Worm (Caenorhabditis elegans) whole organism, dauer: ENCODE results near the gene Y15E3A.3.

Experiments
- unc-62 ChIP-seq: sonication (generic microtip); optimal IDR thresholded peaks from 2 replicates; lab custom pipeline; 2017; ENCODE audit warnings: missing biosample characterization, missing genetic modification reagents, missing genetic modification characterization

Gene Y15E3A.3

DNA sequence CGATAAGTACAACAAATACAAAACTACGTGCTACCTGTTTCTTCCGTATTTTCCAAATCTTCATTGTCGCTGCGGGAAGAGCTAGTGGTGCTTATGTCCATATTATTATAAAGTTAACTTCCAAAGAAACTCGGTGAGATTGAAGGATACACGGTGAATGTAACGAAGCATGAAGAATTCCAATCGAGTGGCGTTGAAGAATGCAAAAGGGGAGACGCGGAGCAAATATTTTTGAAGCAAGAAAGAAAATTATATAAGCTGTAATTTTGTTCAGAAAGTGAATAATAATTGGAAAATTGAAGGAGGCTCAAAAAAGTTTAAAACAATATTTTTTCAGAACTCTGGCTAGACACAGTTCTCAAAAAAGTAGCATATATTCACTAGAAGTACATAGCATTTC, at the start of gene Y15E3A.3:
Y15E3A.3 (minus strand) TSS at position 101 of the 400 bp plus-strand sequence.
- TF ChIP-seq unc-62 (GFP tag; lab: Kevin White, UChicago), result no peak

- no peak for TF ChIP-seq unc-62 (GFP tag; lab: Kevin White, UChicago)
Measured at ce11 chrX:15375299-15375698, 49.7 kb upstream of the Y15E3A.3 start.

- TF ChIP-seq unc-62 (GFP tag; lab: Kevin White, UChicago), result no peak
Measured at ce11 chrX:15374668-15375208, 49.1 kb upstream of the Y15E3A.3 start.

ce11 chrX:15373415-15374048, 47.9 kb upstream of the Y15E3A.3 start:
- TF ChIP-seq unc-62 (GFP tag; lab: Kevin White, UChicago), result no peak

DNA sequence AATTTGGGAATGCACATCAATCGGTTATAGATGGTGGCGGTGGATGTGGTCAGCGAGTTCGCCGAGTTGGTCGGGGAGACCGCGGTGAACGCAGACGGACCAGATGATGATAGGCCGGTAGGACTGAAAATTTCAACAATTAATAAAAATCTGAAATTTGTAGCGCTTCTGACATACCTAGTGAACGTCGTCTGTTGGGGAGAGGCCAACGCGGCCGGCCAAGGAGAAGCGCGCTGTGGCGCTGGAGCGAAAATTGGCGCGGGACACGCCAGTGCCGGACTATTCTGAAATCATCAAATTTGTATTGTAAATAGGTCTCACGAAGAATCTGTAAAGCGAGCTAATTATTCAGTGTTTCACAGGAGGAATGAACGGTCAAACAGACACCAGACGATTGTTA, 47.2 kb upstream of the Y15E3A.3 start:
- TF ChIP-seq unc-62 (GFP tag; lab: Kevin White, UChicago), result no peak

DNA sequence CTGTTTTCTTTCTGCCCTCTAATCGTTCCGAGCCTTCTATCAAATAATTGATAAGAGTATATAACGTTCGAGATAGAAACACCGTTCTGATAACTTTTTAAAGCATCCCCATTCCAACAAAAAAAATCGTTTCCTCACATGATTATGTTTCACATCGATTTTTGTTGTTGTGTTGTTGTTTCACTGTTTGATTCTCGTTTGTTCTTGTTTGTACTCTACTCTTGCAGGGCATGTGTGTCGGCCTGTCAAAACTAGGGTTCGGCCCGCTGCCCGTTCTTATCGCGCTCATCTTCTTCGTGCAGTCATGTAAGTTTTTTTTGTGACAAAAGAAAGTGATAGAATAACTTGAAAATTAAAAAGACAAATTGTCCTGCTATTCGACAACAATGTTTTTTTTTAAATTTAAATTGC, 40.2 kb upstream of the Y15E3A.3 start, which contains the start of gene C33A11.2:
C33A11.2 (plus strand) TSS at position 226 of the 411 bp plus-strand sequence.
- TF ChIP-seq unc-62 (GFP tag; lab: Kevin White, UChicago), result no peak

DNA sequence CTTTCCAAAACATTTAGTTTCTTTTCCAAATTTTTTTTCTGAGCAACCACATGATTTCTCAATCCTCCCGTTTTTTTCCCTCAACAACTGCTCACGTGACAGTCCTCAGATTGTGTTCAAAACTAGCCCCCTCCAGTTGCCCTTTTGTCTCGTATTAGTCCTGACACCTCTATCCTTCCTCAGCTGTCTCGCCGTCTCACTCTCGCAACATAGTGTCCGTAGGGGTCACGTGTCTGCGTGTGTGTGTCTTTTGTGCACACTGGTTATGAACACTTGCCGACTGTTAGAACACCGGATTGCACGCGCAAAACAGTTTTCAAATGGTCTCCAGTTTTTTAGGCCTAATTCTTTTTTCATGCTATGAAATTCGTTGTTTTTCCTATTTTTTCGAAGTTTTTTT, 39.6 kb upstream of the Y15E3A.3 start:
- no peak for TF ChIP-seq unc-62 (GFP tag; lab: Kevin White, UChicago)

DNA sequence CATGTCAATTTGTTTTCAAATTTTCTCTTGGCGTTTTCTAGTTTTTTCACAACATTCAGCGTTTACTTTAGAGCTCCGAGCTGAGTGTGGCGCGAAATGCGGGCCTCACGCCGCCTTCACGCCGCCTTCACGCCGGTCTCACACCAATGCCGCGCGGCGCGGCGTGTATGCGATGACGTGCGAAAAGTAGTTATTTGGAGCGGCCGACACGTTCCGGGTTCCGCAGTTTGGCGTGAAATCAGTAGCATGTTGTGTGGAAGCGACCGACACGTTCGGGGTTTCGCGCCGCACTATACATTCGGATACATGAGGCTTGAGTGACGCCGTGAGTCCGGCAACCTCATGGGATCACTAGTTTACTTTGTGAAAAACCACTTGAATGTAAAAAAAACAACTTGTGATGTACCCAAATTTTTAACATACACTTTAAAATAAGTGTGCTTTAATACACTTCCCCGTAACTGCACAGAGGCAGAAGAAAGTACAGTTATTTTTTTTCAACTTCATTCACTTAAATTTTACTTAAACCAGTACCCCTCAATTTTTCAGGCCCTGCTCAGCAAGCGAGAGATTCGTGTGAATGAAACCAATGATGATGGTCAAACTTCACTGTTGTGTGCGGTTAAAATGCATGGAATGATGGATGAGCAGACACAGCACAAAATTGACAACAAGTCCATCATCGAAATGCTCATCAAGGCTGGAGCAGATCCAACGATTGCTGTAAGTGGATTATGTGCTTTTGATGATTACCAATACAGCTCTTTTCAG, 36.7 kb upstream of the Y15E3A.3 start:
- no peak for TF ChIP-seq unc-62 (GFP tag; lab: Kevin White, UChicago)

ce11 chrX:15355603-15356002, 30.0 kb upstream of the Y15E3A.3 start:
- TF ChIP-seq unc-62 (GFP tag; lab: Kevin White, UChicago), result no peak

DNA sequence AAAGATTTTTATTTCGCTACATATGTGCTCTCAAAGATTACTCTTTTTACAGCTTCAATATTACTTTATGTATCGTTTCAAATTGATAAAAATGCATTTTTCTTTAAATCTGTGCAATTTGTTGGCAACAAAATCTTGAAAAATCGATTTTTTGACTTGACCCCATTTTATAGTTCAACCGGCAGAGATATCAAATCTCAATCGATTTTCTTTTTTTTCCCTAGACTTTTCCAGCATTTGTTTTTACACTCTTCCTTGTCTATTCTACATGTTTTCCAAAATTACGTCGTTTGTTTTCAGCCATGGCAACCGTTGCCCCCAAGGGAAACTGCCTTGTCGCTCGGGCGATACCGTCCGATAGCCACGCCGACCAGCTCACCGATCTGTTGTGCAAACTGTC, 29.3 kb upstream of the Y15E3A.3 start, which contains the start of gene nfki-1:
nfki-1 (plus strand) TSS at position 301 of the 400 bp plus-strand sequence.
- TF ChIP-seq unc-62 (GFP tag; lab: Kevin White, UChicago), result no peak

DNA sequence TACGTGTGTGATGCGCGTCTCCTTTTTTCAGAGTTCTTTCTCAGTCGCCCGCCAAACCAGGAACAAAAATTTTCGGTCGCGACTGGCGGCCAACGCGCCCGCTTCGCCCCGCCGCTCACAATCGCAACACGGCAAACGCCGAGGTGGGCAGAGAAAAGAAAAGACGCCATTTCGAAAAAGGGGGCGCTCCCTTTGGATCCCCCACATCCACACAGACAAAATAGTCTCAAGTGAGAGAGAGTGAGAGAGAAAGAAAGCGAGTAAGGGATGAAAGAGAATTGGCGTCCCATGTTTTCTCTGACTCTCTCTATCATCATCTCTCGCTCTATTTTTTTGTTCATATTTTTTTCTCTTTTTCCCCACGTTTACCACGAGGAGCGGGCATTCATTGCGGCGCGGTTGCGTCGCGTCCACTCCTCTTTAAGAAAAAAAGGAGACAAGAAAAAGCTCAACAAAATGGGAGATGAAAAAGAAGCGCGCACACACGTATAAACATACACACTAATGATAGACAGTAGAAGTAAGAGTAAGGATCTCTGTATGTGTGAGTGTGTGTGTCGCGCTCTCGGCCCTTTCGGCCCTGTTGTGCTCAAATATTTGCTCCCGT, 28.4 kb upstream of the Y15E3A.3 start:
- no peak for TF ChIP-seq unc-62 (GFP tag; lab: Kevin White, UChicago)

DNA sequence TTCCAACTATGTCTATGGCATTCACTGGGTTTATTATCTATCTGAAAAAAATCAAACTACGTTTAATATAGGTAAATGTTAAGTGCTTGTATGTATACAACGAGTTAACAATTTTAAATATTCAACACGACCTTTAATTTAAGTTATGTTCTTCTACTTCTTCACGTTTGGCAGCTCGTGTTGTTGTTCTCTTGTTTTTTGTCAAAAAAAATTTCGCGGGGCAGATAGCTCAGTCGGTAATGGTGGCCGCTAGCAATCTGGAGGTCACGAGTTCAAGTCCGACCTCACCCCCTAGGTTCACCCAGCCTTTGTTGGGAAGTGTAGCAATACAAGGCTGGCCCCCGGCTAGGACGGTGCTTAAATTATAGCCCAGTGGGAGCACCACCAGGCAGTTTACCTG, 27.3 kb upstream of the Y15E3A.3 start:
- no peak for TF ChIP-seq unc-62 (GFP tag; lab: Kevin White, UChicago)

- TF ChIP-seq unc-62 (GFP tag; lab: Kevin White, UChicago), result no peak
Measured at ce11 chrX:15347680-15348079, 22.1 kb upstream of the Y15E3A.3 start.

DNA sequence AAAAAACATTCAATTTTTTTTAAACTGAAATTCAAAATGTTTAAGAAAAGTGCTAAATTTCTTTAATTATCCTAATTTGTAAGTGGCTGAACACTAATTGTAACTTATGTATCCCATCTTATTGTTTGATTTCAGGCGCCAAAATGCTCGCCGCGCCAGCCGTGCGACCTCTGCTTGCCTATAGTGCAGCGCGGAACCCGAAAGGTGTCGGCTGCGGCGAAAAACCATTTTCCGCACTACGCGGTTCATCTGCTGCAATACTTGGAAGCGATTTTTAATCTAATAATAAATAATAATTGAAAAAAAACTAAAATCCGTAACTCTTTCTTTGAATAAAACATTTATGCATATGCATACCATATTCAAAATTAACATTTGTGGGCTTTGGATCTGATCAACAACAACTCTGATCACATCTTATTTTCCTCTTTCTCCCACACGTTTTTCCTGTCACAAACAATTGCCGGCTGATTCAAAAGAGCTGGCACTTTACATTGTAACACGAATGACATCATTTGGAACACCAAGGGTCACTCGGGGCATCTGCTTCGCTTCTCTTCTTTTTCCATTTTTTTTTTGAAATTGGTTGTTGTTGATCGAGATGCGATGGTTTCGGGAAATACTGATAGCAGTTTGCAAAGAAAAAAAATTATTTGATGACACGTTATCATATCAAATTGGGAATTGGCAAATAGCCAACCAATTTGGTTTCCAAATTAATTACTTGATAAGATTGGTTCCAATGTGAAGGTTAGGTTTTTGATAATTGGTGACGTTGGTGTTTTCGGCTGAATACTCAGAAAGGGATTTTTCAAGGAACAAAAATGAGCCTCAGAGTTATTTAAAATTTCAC, 20.0 kb upstream of the Y15E3A.3 start:
- TF ChIP-seq unc-62 (GFP tag; lab: Kevin White, UChicago), result no peak

ce11 chrX:15343971-15344370, 18.4 kb upstream of the Y15E3A.3 start:
- TF ChIP-seq unc-62 (GFP tag; lab: Kevin White, UChicago), result no peak
